Worm (Caenorhabditis elegans): ENCODE data around the gene cat-2.
A peak's percentile ranks its signal among the peaks of the same experiment; 100 is the strongest.

DNA sequence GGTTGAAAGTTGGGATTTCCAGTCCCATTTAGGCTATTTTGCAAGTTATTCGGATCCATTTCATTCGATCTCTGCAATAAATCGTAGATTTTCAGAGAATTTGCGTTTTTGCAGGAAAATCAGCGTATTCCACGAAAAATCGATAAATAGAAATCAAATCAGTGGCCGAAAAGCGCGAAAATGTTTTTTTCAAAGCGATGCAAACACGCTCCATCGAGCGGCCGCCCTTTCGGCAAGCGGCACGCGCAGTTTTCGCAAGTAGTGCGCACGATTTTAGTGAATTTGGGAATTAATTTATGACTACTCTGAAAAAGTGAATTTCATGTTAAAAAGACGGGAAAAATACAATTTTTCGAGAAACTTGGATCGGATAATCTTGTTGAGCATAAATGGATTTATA is 2.5 kb upstream of the cat-2 start:
- TF ChIP-seq nhr-237 (tag; optimal IDR thresholded peaks at IDR 0.05) (peak; percentile 90), unc-39 (tag; optimal IDR thresholded peaks at IDR 0.05) (peak; percentile 62), elt-3 (tag; optimal IDR thresholded peaks at IDR 0.05) (no peak), mab-5 (tag; optimal IDR thresholded peaks at IDR 0.05) (peak; percentile 46), snpc-4 (tag; optimal IDR thresholded peaks at IDR 0.05) (no peak), unc-62 (GFP tag; optimal IDR thresholded peaks at IDR 0.05) (peak; percentile 50)

Measured in whole organism, mixed stage, embryonic.